Worm (Caenorhabditis elegans) whole organism, L4 larva: ENCODE data around the gene hpo-10.
A peak's percentile ranks its signal among the peaks of the same experiment; 100 is the strongest.

ENCODE experiments used
- hlh-30 ChIP-seq: sonication (generic microtip); optimal IDR thresholded peaks from 2 replicates; lab custom pipeline; 2017; ENCODE audit warnings: antibody characterized with exemption, mild to moderate bottlenecking, missing genetic modification characterization, missing compliant biosample characterization; ENCODE audit not compliant: insufficient read depth
- lsy-2 ChIP-seq, 2 experiments: fragments of 150-350 bp in 1 of 2; sonication (generic microtip) in 1 of 2; optimal IDR thresholded peaks; 2 replicates each; lab custom pipeline; 2014 to 2017; ENCODE audit warnings: missing biosample characterization in 2 of 2, missing genetic modification characterization in 2 of 2
- nhr-11 ChIP-seq: fragments of 150-350 bp; optimal IDR thresholded peaks from 2 replicates; lab custom pipeline; 2014; ENCODE audit warnings: missing biosample characterization, missing genetic modification characterization
- nhr-76 ChIP-seq: fragments of 150-350 bp; optimal IDR thresholded peaks from 2 replicates; lab custom pipeline; 2014; ENCODE audit warnings: missing biosample characterization, missing genetic modification characterization

- TF ChIP-seq nhr-76 (tag; lab: Kevin White, UChicago) (no peak), lsy-2 (tag; optimal IDR thresholded peaks at IDR 0.05; lab: Kevin White, UChicago) (peak in 1 of 2 experiments; percentile 71), nhr-11 (tag; lab: Kevin White, UChicago) (no peak), hlh-30 (peak; percentile 23)
These were observed 26.0 kb upstream of the hpo-10 start, which contains the start of gene ddx-23 for ce11 chrIII:5853240-5853639.
